Fruit fly (Drosophila melanogaster): Measurements from ENCODE around the gene CG42613.
A peak's percentile ranks its signal among the peaks of the same experiment; 100 is the strongest.

Gene CG42613

dm6 chr3R:18983614-18984185, 54.7 kb downstream of the CG42613 start, which contains the start of the genes snRNP-U1-C and gukh (continued):
- peak; percentile 66 for TF ChIP-seq CG30020 (tag; optimal IDR thresholded peaks at IDR 0.05)
- peak; percentile 68 for TF ChIP-seq Hsf (GFP tag; optimal IDR thresholded peaks at IDR 0.05)
- peak; percentile 88 for TF ChIP-seq CG13287 (GFP tag; IDR thresholded peaks at IDR 0.05; ENCODE audit: partially characterized antibody)
- peak; percentile 52 for TF ChIP-seq CG1529 (GFP tag; optimal IDR thresholded peaks at IDR 0.05)
- peak; percentile 0 for TF ChIP-seq CG10431 (GFP tag; optimal IDR thresholded peaks at IDR 0.05)
- peak; percentile 91 for TF ChIP-seq Xrp1 (GFP tag; IDR thresholded peaks at IDR 0.05)
- peak; percentile 46 for TF ChIP-seq ewg (GFP tag; optimal IDR thresholded peaks at IDR 0.05)
- peak; percentile 85 for TF ChIP-seq H2.0 (GFP tag; IDR thresholded peaks at IDR 0.05)
- TF ChIP-seq Xbp1 (GFP tag; optimal IDR thresholded peaks at IDR 0.05), result peak; percentile 87
- peak; percentile 5 for TF ChIP-seq fu2 (GFP tag; optimal IDR thresholded peaks at IDR 0.05)
- peak; percentile 42 for TF ChIP-seq jing (GFP tag; optimal IDR thresholded peaks at IDR 0.05)
- no peak for TF ChIP-seq Dip2 (GFP tag; IDR thresholded peaks at IDR 0.05)
- peak; percentile 31 to 86 for TF ChIP-seq Hr51 (GFP tag; optimal IDR thresholded peaks at IDR 0.05)
- TF ChIP-seq CG31365 (tag; optimal IDR thresholded peaks at IDR 0.05), result peak; percentile 18
- TF ChIP-seq Ssrp (tag; optimal IDR thresholded peaks at IDR 0.05), result peak; percentile 59
- peak; percentile 35 for TF ChIP-seq nau (GFP tag; optimal IDR thresholded peaks at IDR 0.05)
- TF ChIP-seq ro (GFP tag; IDR thresholded peaks at IDR 0.05), result no peak
- peak; percentile 72 for TF ChIP-seq dmrt11E (tag; optimal IDR thresholded peaks at IDR 0.05)
- peak; percentile 73; the same call in 1 of the 2 replicates for TF ChIP-seq CG43689 (GFP tag; IDR thresholded peaks at IDR 0.05)
- peak; percentile 83 for TF ChIP-seq CG11504 (tag; optimal IDR thresholded peaks at IDR 0.05)
- TF ChIP-seq Ravus (GFP tag; IDR thresholded peaks at IDR 0.05), result peak; percentile 47
- peak; percentile 40 for TF ChIP-seq peb (GFP tag; IDR thresholded peaks at IDR 0.05)
- TF ChIP-seq CG30431 (GFP tag; optimal IDR thresholded peaks at IDR 0.05), result peak; percentile 46
- peak; percentile 79 for TF ChIP-seq nmo (GFP tag; optimal IDR thresholded peaks at IDR 0.05)
- TF ChIP-seq mirr (GFP tag; optimal IDR thresholded peaks at IDR 0.05), result peak; percentile 35
- peak; percentile 35 for TF ChIP-seq CG7271 (tag; optimal IDR thresholded peaks at IDR 0.05)
- TF ChIP-seq CG10366 (GFP tag; IDR thresholded peaks at IDR 0.05), result peak; percentile 89
- TF ChIP-seq CG34224 (GFP tag; IDR thresholded peaks at IDR 0.05; ENCODE audit: partially characterized antibody), result peak; percentile 53
- peak in 1 of 2 experiments; percentile 46 for TF ChIP-seq Eip74EF (GFP tag; optimal IDR thresholded peaks at IDR 0.05)
- TF ChIP-seq hb (GFP tag; IDR thresholded peaks at IDR 0.05; ENCODE audit: partially characterized antibody), result peak; percentile 33; the same call in 1 of the 3 replicates
- peak; percentile 82 for TF ChIP-seq CoRest (tag; optimal IDR thresholded peaks at IDR 0.05)
- TF ChIP-seq p53 (GFP tag; optimal IDR thresholded peaks at IDR 0.05), result peak; percentile 40
- TF ChIP-seq CG4424 (GFP tag; optimal IDR thresholded peaks at IDR 0.05), result peak; percentile 76
- peak; percentile 83 for TF ChIP-seq CG10267 (tag; optimal IDR thresholded peaks at IDR 0.05)
- peak; percentile 86 for TF ChIP-seq CG31441 (GFP tag; IDR thresholded peaks at IDR 0.05)
- TF ChIP-seq CG2129 (GFP tag; IDR thresholded peaks at IDR 0.05; ENCODE audit: partially characterized antibody), result peak; percentile 70; the same call in 1 of the 2 replicates
- TF ChIP-seq Poxn (GFP tag; IDR thresholded peaks at IDR 0.05), result peak; percentile 35
- peak; percentile 23 for TF ChIP-seq CG5180 (GFP tag; optimal IDR thresholded peaks at IDR 0.05)
- peak; percentile 20 for TF ChIP-seq cato (GFP tag; optimal IDR thresholded peaks at IDR 0.05; ENCODE audit: borderline replicate concordance)
- peak; percentile 58 for TF ChIP-seq CG6683 (GFP tag; optimal IDR thresholded peaks at IDR 0.05)
- peak; percentile 81 for TF ChIP-seq ase (GFP tag; IDR thresholded peaks at IDR 0.05)
